Fruit fly (Drosophila melanogaster): ENCODE measurements around the gene CG17294.

Gene CG17294

dm6 chr2L:8403286-8404270 lies 26.7 kb downstream of the CG17294 start, which contains the start of gene emb (continued):
- TF ChIP-seq pan (optimal IDR thresholded peaks at IDR 0.05) (no peak), pan (GFP tag; optimal IDR thresholded peaks at IDR 0.05 in 1 of 2, IDR thresholded peaks at IDR 0.05 in 1 of 2) (peak in 1 of 2 experiments; percentile 42), Hr51 (GFP tag; optimal IDR thresholded peaks at IDR 0.05) (peak in 1 of 2 experiments; percentile 15), CG1602 (GFP tag; optimal IDR thresholded peaks at IDR 0.05) (peak; percentile 33), slp2 (GFP tag; optimal IDR thresholded peaks at IDR 0.05) (peak; percentile 27), ewg (GFP tag; optimal IDR thresholded peaks at IDR 0.05) (peak; percentile 53), Rfx (GFP tag; IDR thresholded peaks at IDR 0.05) (peak; percentile 69), dati (GFP tag; IDR thresholded peaks at IDR 0.05) (no peak), kay (GFP tag; optimal IDR thresholded peaks at IDR 0.05) (no peak), Spps (tag; optimal IDR thresholded peaks at IDR 0.05) (no peak), lilli (GFP tag; optimal IDR thresholded peaks at IDR 0.05) (peak; percentile 67), Doc3 (GFP tag; IDR thresholded peaks at IDR 0.05; ENCODE audit: partially characterized antibody) (peak; percentile 92), grn (GFP tag; optimal IDR thresholded peaks at IDR 0.05) (no peak), CG30431 (GFP tag; optimal IDR thresholded peaks at IDR 0.05) (no peak), CG4617 (GFP tag; optimal IDR thresholded peaks at IDR 0.05; ENCODE audit: borderline replicate concordance) (peak; percentile 61), CG12744 (GFP tag; optimal IDR thresholded peaks at IDR 0.05) (peak; percentile 9), gcm (GFP tag; optimal IDR thresholded peaks at IDR 0.05) (no peak), CG5953 (GFP tag; IDR thresholded peaks at IDR 0.05) (no peak), amos (GFP tag; IDR thresholded peaks at IDR 0.05; ENCODE audit: partially characterized antibody) (peak; percentile 94), tx (GFP tag; optimal IDR thresholded peaks at IDR 0.05) (peak; percentile 44), CG14441 (GFP tag; IDR thresholded peaks at IDR 0.05) (peak; percentile 30; the same call in 1 of the 2 replicates), CG9609 (GFP tag; optimal IDR thresholded peaks at IDR 0.05) (peak; percentile 40), CG10654 (GFP tag; optimal IDR thresholded peaks at IDR 0.05) (peak; percentile 7), Ptx1 (GFP tag; IDR thresholded peaks at IDR 0.05) (0 out of 2 replicates have a peak, but pooled peaks have one; percentile 2), CG8281 (tag; optimal IDR thresholded peaks at IDR 0.05) (no peak), bcd (GFP tag; optimal IDR thresholded peaks at IDR 0.05) (peak; percentile 68), ash1 (GFP tag; optimal IDR thresholded peaks at IDR 0.05) (no peak), CG18476 (GFP tag; optimal IDR thresholded peaks at IDR 0.05) (peak; percentile 41), Sin3A (optimal IDR thresholded peaks at IDR 0.05) (peak; percentile 82), fd96Cb (tag; optimal IDR thresholded peaks at IDR 0.05) (peak; percentile 7), bab2 (GFP tag; optimal IDR thresholded peaks at IDR 0.05) (peak; percentile 43), sqz (GFP tag; optimal IDR thresholded peaks at IDR 0.05) (peak; percentile 67), CG9876 (GFP tag; optimal IDR thresholded peaks at IDR 0.05) (peak; percentile 25), NfI (GFP tag; optimal IDR thresholded peaks at IDR 0.05) (peak; percentile 37), psq (GFP tag; optimal IDR thresholded peaks at IDR 0.05) (peak; percentile 19), CG14965 (GFP tag; optimal IDR thresholded peaks at IDR 0.05; ENCODE audit: borderline replicate concordance) (no peak), Antp (GFP tag; optimal IDR thresholded peaks at IDR 0.05) (peak; percentile 59), CG30020 (tag; optimal IDR thresholded peaks at IDR 0.05) (peak; percentile 71), zen (tag; optimal IDR thresholded peaks at IDR 0.05) (peak; percentile 77), CG18619 (GFP tag; optimal IDR thresholded peaks at IDR 0.05) (peak; percentile 15), CG10209 (GFP tag; optimal IDR thresholded peaks at IDR 0.05) (peak; percentile 13), CG9797 (GFP tag; optimal IDR thresholded peaks at IDR 0.05) (peak; percentile 94), CG17359 (tag; optimal IDR thresholded peaks at IDR 0.05) (peak; percentile 19), ttk (GFP tag; IDR thresholded peaks at IDR 0.05) (no peak), Meics (GFP tag; optimal IDR thresholded peaks at IDR 0.05) (peak; percentile 45), Fer2 (tag; optimal IDR thresholded peaks at IDR 0.05) (no peak), Lim3 (GFP tag; IDR thresholded peaks at IDR 0.05) (no peak), ftz-f1 (GFP tag; optimal IDR thresholded peaks at IDR 0.05) (peak; percentile 19)
